Fruit fly (Drosophila melanogaster): ENCODE results near the gene PCID2.

dm6 chr3L:11599965-11600420 is 26.2 kb upstream of the PCID2 start, which contains the start of the genes CG14137 and CG46394:
- TF ChIP-seq CG17806 (tag; optimal IDR thresholded peaks at IDR 0.05), result no peak
- no peak for TF ChIP-seq CG8301 (tag; optimal IDR thresholded peaks at IDR 0.05)
- TF ChIP-seq CG10348 (GFP tag; IDR thresholded peaks at IDR 0.05), result no peak
- TF ChIP-seq rn (GFP tag; IDR thresholded peaks at IDR 0.05), result no peak
- TF ChIP-seq CG34367 (tag; optimal IDR thresholded peaks at IDR 0.05), result no peak
- no peak for TF ChIP-seq CG12605 (GFP tag; IDR thresholded peaks at IDR 0.05)
- no peak for TF ChIP-seq EcR (GFP tag; optimal IDR thresholded peaks at IDR 0.05)
- no peak for TF ChIP-seq gl (tag; optimal IDR thresholded peaks at IDR 0.05)
